Worm (Caenorhabditis elegans) whole organism, midembryonic: ENCODE results near the gene F46F3.3.

Experiments
- T22C8.4 ChIP-seq: fragments of 200-800 bp; sonication (Bioruptor generic); IDR thresholded peaks from 2 replicates; pipeline ENCODE4 v1.3.6; 2022; ENCODE audit warnings: missing genetic modification characterization, missing compliant biosample characterization
- cog-1 ChIP-seq: sonication (generic microtip); optimal IDR thresholded peaks from 2 replicates; lab custom pipeline; 2016; ENCODE audit warnings: missing genetic modification characterization, missing compliant biosample characterization
- flt-1 ChIP-seq: fragments of 200-800 bp; sonication (Bioruptor generic); IDR thresholded peaks from 2 replicates; pipeline ENCODE4 v1.3.6; 2022; ENCODE audit warnings: missing genetic modification characterization, missing compliant biosample characterization
- klf-2 ChIP-seq: fragments of 200-800 bp; sonication (Bioruptor generic); conservative IDR thresholded peaks from 2 replicates; pipeline ENCODE4 v1.3.6; 2022; ENCODE audit warnings: missing genetic modification reagents, missing genetic modification characterization, missing compliant biosample characterization
- med-1 ChIP-seq: sonication (generic microtip); optimal IDR thresholded peaks from 2 replicates; lab custom pipeline; 2017; ENCODE audit warnings: missing genetic modification characterization, mild to moderate bottlenecking, missing compliant biosample characterization, antibody characterized with exemption, missing genetic modification reagents; ENCODE audit not compliant: insufficient read depth
- ref-1 ChIP-seq: fragments of 200-800 bp; sonication (Bioruptor generic); conservative IDR thresholded peaks from 2 replicates; pipeline ENCODE4 v1.3.6; 2022; ENCODE audit warnings: missing genetic modification reagents, missing genetic modification characterization, missing compliant biosample characterization
- tab-1 ChIP-seq: fragments of 200-800 bp; sonication (Bioruptor generic); IDR thresholded peaks from 2 replicates; pipeline ENCODE4 v1.3.6; 2022; ENCODE audit warnings: missing genetic modification characterization, missing compliant biosample characterization
- ztf-23 ChIP-seq: fragments of 200-800 bp; sonication (Bioruptor generic); IDR thresholded peaks from 2 replicates; pipeline ENCODE4 v1.3.6; 2022; ENCODE audit warnings: missing genetic modification reagents, missing genetic modification characterization, missing compliant biosample characterization
- ztf-29 ChIP-seq: fragments of 200-800 bp; sonication (Bioruptor generic); IDR thresholded peaks from 2 replicates; pipeline ENCODE4 v1.3.6; 2022; ENCODE audit warnings: missing genetic modification reagents, missing genetic modification characterization, missing compliant biosample characterization

ce11 chrV:11672497-11672896 lies 5.2 kb downstream of the F46F3.3 start, which contains the start of gene lgc-44:
- no peak for TF ChIP-seq ref-1 (GFP tag; lab: Robert Waterston, UW)
- no peak for TF ChIP-seq klf-2 (GFP tag; lab: Robert Waterston, UW)
- no peak for TF ChIP-seq flt-1 (GFP tag; lab: Robert Waterston, UW)
- no peak for TF ChIP-seq cog-1
- no peak for TF ChIP-seq med-1 (GFP tag; lab: Kevin White, UChicago)
- TF ChIP-seq ztf-23 (GFP tag; lab: Robert Waterston, UW), result no peak
- TF ChIP-seq ztf-29 (GFP tag; lab: Robert Waterston, UW), result no peak
- TF ChIP-seq tab-1, result no peak
- TF ChIP-seq T22C8.4 (GFP tag; lab: Robert Waterston, UW), result no peak
